Fruit fly (Drosophila melanogaster): Measurements from ENCODE around the gene Osi15.

dm6 chr3R:6269986-6270385 is 31.6 kb upstream of the Osi15 start:
- TF ChIP-seq psq (optimal IDR thresholded peaks at IDR 0.05): no peak
- TF ChIP-seq Dll (optimal IDR thresholded peaks at IDR 0.05): no peak
- no peak for TF ChIP-seq CG8478 (optimal IDR thresholded peaks at IDR 0.05)
- no peak for TF ChIP-seq EcR (GFP tag; optimal IDR thresholded peaks at IDR 0.05)
- no peak for TF ChIP-seq usp (GFP tag; optimal IDR thresholded peaks at IDR 0.05)

Data from whole organism.